Worm (Caenorhabditis elegans) whole organism, L1 larva: ENCODE results near the gene nspg-9.

Experiments used
- aha-1 ChIP-seq: fragments of 150-350 bp; optimal IDR thresholded peaks from 2 replicates; lab custom pipeline; 2014; ENCODE audit warnings: missing biosample characterization, missing genetic modification characterization
- ceh-82 ChIP-seq, 3 experiments: fragments of 150-350 bp in 1 of 3; sonication (generic microtip) in 2 of 3; optimal IDR thresholded peaks; 2 replicates each; lab custom pipeline; 2014 to 2017; ENCODE audit warnings: missing biosample characterization in 3 of 3, missing genetic modification characterization in 3 of 3
- grh-1 ChIP-seq: fragments of 200-800 bp; sonication (Bioruptor generic); IDR thresholded peaks from 2 replicates; pipeline ENCODE4 v1.3.6; 2022; ENCODE audit warnings: missing genetic modification reagents, missing genetic modification characterization, missing compliant biosample characterization
- lin-39 ChIP-seq: fragments of 150-350 bp; optimal IDR thresholded peaks from 2 replicates; lab custom pipeline; 2014; ENCODE audit warnings: missing biosample characterization, missing genetic modification reagents, missing genetic modification characterization
- nhr-237 ChIP-seq: fragments of 150-350 bp; optimal IDR thresholded peaks from 2 replicates; lab custom pipeline; 2014; ENCODE audit warnings: missing biosample characterization, missing genetic modification characterization
- pax-3 ChIP-seq: fragments of 200-800 bp; sonication (Bioruptor generic); optimal IDR thresholded peaks from 2 replicates; lab custom pipeline; 2018; ENCODE audit warnings: mild to moderate bottlenecking, missing genetic modification characterization, moderate library complexity, missing compliant biosample characterization
- pqm-1 ChIP-seq: sonication (generic microtip); optimal IDR thresholded peaks from 3 replicates; lab custom pipeline; 2017; ENCODE audit warnings: missing biosample characterization, missing genetic modification characterization
- skn-1 ChIP-seq: fragments of 150-350 bp; optimal IDR thresholded peaks from 2 replicates; lab custom pipeline; 2014; ENCODE audit warnings: missing biosample characterization, missing genetic modification characterization
- unc-62 ChIP-seq: fragments of 150-350 bp; optimal IDR thresholded peaks from 2 replicates; lab custom pipeline; 2014; ENCODE audit warnings: missing biosample characterization, missing genetic modification reagents, missing genetic modification characterization

DNA sequence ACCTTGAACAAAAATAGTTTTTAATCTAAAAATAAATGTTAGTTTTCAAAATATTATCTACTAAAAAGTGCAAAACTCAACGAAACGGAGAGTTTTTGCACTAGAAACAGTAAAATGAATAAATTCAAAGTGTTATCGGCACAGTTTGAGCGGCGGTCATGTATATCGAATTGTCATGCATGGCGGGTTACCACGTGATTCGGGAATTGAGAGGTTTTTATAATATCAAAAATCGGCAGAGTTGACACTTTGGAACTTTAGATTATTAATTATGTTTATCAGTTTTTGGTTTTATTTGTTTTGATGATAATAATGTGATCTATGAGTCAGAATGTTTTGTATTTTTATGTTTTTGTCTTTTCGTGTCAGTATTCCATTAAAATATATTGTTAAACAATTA, 43.3 kb upstream of the nspg-9 start:
- no peak for TF ChIP-seq pqm-1 (tag; lab: Kevin White, UChicago)
- no peak for TF ChIP-seq pax-3 (tag; lab: Kevin White, UChicago)
- no peak for TF ChIP-seq ceh-82 (tag; optimal IDR thresholded peaks at IDR 0.05; lab: Kevin White, UChicago)
- no peak for TF ChIP-seq grh-1
- no peak for TF ChIP-seq unc-62 (GFP tag; lab: Kevin White, UChicago)
- no peak for TF ChIP-seq lin-39 (tag; lab: Kevin White, UChicago)
- no peak for TF ChIP-seq nhr-237
- TF ChIP-seq aha-1 (tag; lab: Kevin White, UChicago): no peak
- peak; percentile 26 for TF ChIP-seq skn-1 (tag; lab: Kevin White, UChicago)
